Worm (Caenorhabditis elegans): ENCODE data around the gene ehn-3.

Gene ehn-3

ce11 chrIV:5374946-5375345 is 44.1 kb downstream of the ehn-3 start:
- no peak for TF ChIP-seq nhr-23 (tag; optimal IDR thresholded peaks at IDR 0.05)
- TF ChIP-seq sma-3 (GFP tag; optimal IDR thresholded peaks at IDR 0.05), result no peak
- TF ChIP-seq egl-27 (tag; optimal IDR thresholded peaks at IDR 0.05), result no peak
- TF ChIP-seq nhr-10 (tag; optimal IDR thresholded peaks at IDR 0.05), result no peak
- no peak for TF ChIP-seq ama-1 (optimal IDR thresholded peaks at IDR 0.05)
- TF ChIP-seq nhr-129 (tag; optimal IDR thresholded peaks at IDR 0.05), result no peak
- no peak for TF ChIP-seq nhr-12 (tag; optimal IDR thresholded peaks at IDR 0.05)

- no peak for TF ChIP-seq skn-1 (tag; optimal IDR thresholded peaks at IDR 0.05)
- no peak for TF ChIP-seq F13H6.1 (tag; optimal IDR thresholded peaks at IDR 0.05)
- TF ChIP-seq fos-1 (tag; optimal IDR thresholded peaks at IDR 0.05), result peak; percentile 2
Measured at ce11 chrIV:5374321-5374720, 44.7 kb downstream of the ehn-3 start.

ce11 chrIV:5370914-5371313 is 48.1 kb downstream of the ehn-3 start:
- peak in 1 of 2 experiments; percentile 26 for TF ChIP-seq lsy-2 (tag; optimal IDR thresholded peaks at IDR 0.05)
- peak; percentile 53 for TF ChIP-seq unc-55 (GFP tag; optimal IDR thresholded peaks at IDR 0.05)
- TF ChIP-seq egl-27 (tag; optimal IDR thresholded peaks at IDR 0.05), result no peak

- TF ChIP-seq alr-1 (tag; optimal IDR thresholded peaks at IDR 0.05), result no peak
- TF ChIP-seq C34F6.9 (tag; optimal IDR thresholded peaks at IDR 0.05), result peak; percentile 2
- no peak for TF ChIP-seq nhr-129 (tag; optimal IDR thresholded peaks at IDR 0.05)
- no peak for TF ChIP-seq dmd-4 (tag; optimal IDR thresholded peaks at IDR 0.05)
- TF ChIP-seq skn-1 (tag; optimal IDR thresholded peaks at IDR 0.05), result no peak
- TF ChIP-seq elt-1 (tag; optimal IDR thresholded peaks at IDR 0.05), result no peak
- no peak for TF ChIP-seq lin-13 (GFP tag; optimal IDR thresholded peaks at IDR 0.05)
Measured at ce11 chrIV:5369414-5369813, 49.6 kb downstream of the ehn-3 start, which contains the start of gene F41H10.3. Gene F41H10.3, plus strand, starts transcription at chrIV:5369801.

ce11 chrIV:5368860-5369259 is 50.2 kb downstream of the ehn-3 start:
- TF ChIP-seq ceh-16 (tag; optimal IDR thresholded peaks at IDR 0.05) (no peak), lsy-2 (tag; optimal IDR thresholded peaks at IDR 0.05) (peak in 1 of 2 experiments; percentile 45), nhr-129 (tag; optimal IDR thresholded peaks at IDR 0.05) (peak; percentile 50), ztf-4 (tag; optimal IDR thresholded peaks at IDR 0.05) (no peak), nhr-25 (tag; optimal IDR thresholded peaks at IDR 0.05) (peak; percentile 20), skn-1 (tag; optimal IDR thresholded peaks at IDR 0.05) (no peak), sem-4 (tag; optimal IDR thresholded peaks at IDR 0.05) (no peak), lin-39 (tag; optimal IDR thresholded peaks at IDR 0.05) (no peak), unc-55 (GFP tag; optimal IDR thresholded peaks at IDR 0.05) (peak; percentile 52), C34F6.9 (tag; optimal IDR thresholded peaks at IDR 0.05) (peak; percentile 63), unc-39 (tag; optimal IDR thresholded peaks at IDR 0.05) (no peak), crh-2 (tag; optimal IDR thresholded peaks at IDR 0.05) (peak; percentile 34), aly-2 (tag; optimal IDR thresholded peaks at IDR 0.05) (no peak), nhr-11 (tag; optimal IDR thresholded peaks at IDR 0.05) (no peak), mbf-1 (tag; optimal IDR thresholded peaks at IDR 0.05) (no peak), ztf-11 (tag; optimal IDR thresholded peaks at IDR 0.05) (no peak), F13H6.1 (tag; optimal IDR thresholded peaks at IDR 0.05) (peak; percentile 29), snpc-4 (tag; optimal IDR thresholded peaks at IDR 0.05) (peak; percentile 37), elt-1 (tag; optimal IDR thresholded peaks at IDR 0.05) (no peak), sma-9 (GFP tag; optimal IDR thresholded peaks at IDR 0.05) (peak; percentile 11), sma-9 (tag; optimal IDR thresholded peaks at IDR 0.05) (no peak), ceh-82 (tag; optimal IDR thresholded peaks at IDR 0.05) (no peak), nhr-77 (tag; optimal IDR thresholded peaks at IDR 0.05) (no peak)

- TF ChIP-seq fos-1 (tag; optimal IDR thresholded peaks at IDR 0.05) (no peak), unc-62 (GFP tag; optimal IDR thresholded peaks at IDR 0.05) (no peak), gmeb-1 (tag; optimal IDR thresholded peaks at IDR 0.05) (no peak), unc-55 (GFP tag; optimal IDR thresholded peaks at IDR 0.05) (no peak), nhr-23 (tag; optimal IDR thresholded peaks at IDR 0.05) (no peak), lsy-2 (tag; optimal IDR thresholded peaks at IDR 0.05) (no peak), elt-3 (tag; optimal IDR thresholded peaks at IDR 0.05) (no peak), nhr-237 (tag; optimal IDR thresholded peaks at IDR 0.05) (no peak), sem-4 (tag; optimal IDR thresholded peaks at IDR 0.05) (no peak), nhr-129 (tag; optimal IDR thresholded peaks at IDR 0.05) (no peak), ZK546.5 (tag; optimal IDR thresholded peaks at IDR 0.05) (no peak), aly-2 (tag; optimal IDR thresholded peaks at IDR 0.05) (no peak), nhr-21 (tag; optimal IDR thresholded peaks at IDR 0.05) (no peak), nhr-10 (tag; optimal IDR thresholded peaks at IDR 0.05) (no peak), nhr-11 (tag; optimal IDR thresholded peaks at IDR 0.05) (no peak), ceh-82 (tag; optimal IDR thresholded peaks at IDR 0.05) (no peak), mab-5 (tag; optimal IDR thresholded peaks at IDR 0.05) (no peak), mbf-1 (tag; optimal IDR thresholded peaks at IDR 0.05) (no peak), nhr-6 (tag; optimal IDR thresholded peaks at IDR 0.05) (no peak)
Measured at ce11 chrIV:5367899-5368298, 51.1 kb downstream of the ehn-3 start.
